Worm (Caenorhabditis elegans) whole organism, L4 larva: ENCODE results near the gene srbc-40.

Experiments
- D1046.2 ChIP-seq: fragments of 200-800 bp; sonication (Bioruptor generic); IDR thresholded peaks from 2 replicates; pipeline ENCODE4 v1.3.6; 2022; ENCODE audit warnings: missing genetic modification characterization, missing compliant biosample characterization
- F26F4.8 ChIP-seq: fragments of 200-800 bp; sonication (Bioruptor generic); conservative IDR thresholded peaks from 2 replicates; pipeline ENCODE4 v1.3.6; 2022; ENCODE audit warnings: missing genetic modification characterization, missing compliant biosample characterization
- F44E2.7 ChIP-seq: fragments of 200-800 bp; sonication (Bioruptor generic); IDR thresholded peaks from 2 replicates; pipeline ENCODE4 v2.1.2; 2022; ENCODE audit warnings: missing genetic modification characterization, missing compliant biosample characterization
- T20F7.1 ChIP-seq: fragments of 200-800 bp; sonication (Bioruptor generic); optimal IDR thresholded peaks from 2 replicates; lab custom pipeline; 2018; ENCODE audit warnings: mild to moderate bottlenecking, missing genetic modification characterization, missing compliant biosample characterization
- Y105C5A.15 ChIP-seq: fragments of 200-800 bp; sonication (Bioruptor generic); IDR thresholded peaks from 2 replicates; pipeline ENCODE4 v1.3.6; 2022; ENCODE audit warnings: missing genetic modification characterization, missing compliant biosample characterization
- Y5F2A.4 ChIP-seq: fragments of 200-800 bp; sonication (Bioruptor generic); optimal IDR thresholded peaks from 2 replicates; lab custom pipeline; 2018; ENCODE audit warnings: mild to moderate bottlenecking, missing genetic modification characterization, missing compliant biosample characterization
- aha-1 ChIP-seq: fragments of 150-350 bp; peaks from one replicate; lab custom pipeline; 2014; ENCODE audit warnings: missing biosample characterization, missing genetic modification characterization
- ceh-32 ChIP-seq: sonication (generic microtip); optimal IDR thresholded peaks from 2 replicates; lab custom pipeline; 2016; ENCODE audit warnings: mild to moderate bottlenecking, missing genetic modification characterization, missing compliant biosample characterization; ENCODE audit not compliant: poor library complexity
- ceh-82 ChIP-seq: sonication (generic microtip); optimal IDR thresholded peaks from 2 replicates; lab custom pipeline; 2017; ENCODE audit warnings: missing biosample characterization, missing genetic modification characterization
- cey-2 ChIP-seq: sonication (generic microtip); optimal IDR thresholded peaks from 3 replicates; lab custom pipeline; 2017; ENCODE audit warnings: missing genetic modification characterization, mild to moderate bottlenecking, missing compliant biosample characterization, antibody characterized with exemption, borderline replicate concordance; ENCODE audit not compliant: insufficient read depth
- ctbp-1 ChIP-seq: fragments of 200-800 bp; sonication (Bioruptor generic); IDR thresholded peaks from 2 replicates; pipeline ENCODE4 v1.3.6; 2022; ENCODE audit warnings: missing genetic modification reagents, missing genetic modification characterization, missing compliant biosample characterization
- daf-12 ChIP-seq: fragments of 150-350 bp; optimal IDR thresholded peaks from 2 replicates; lab custom pipeline; 2014; ENCODE audit warnings: missing biosample characterization, missing genetic modification reagents, missing genetic modification characterization
- daf-19 ChIP-seq: fragments of 200-800 bp; sonication (Bioruptor generic); conservative IDR thresholded peaks from 2 replicates; pipeline ENCODE4 v1.3.6; 2022; ENCODE audit warnings: missing genetic modification characterization, missing compliant biosample characterization
- dmd-6 ChIP-seq: fragments of 200-800 bp; sonication (Bioruptor generic); IDR thresholded peaks from 2 replicates; pipeline ENCODE4 v1.3.6; 2022; ENCODE audit warnings: missing genetic modification reagents, missing genetic modification characterization, missing compliant biosample characterization
- dmd-8 ChIP-seq: fragments of 200-800 bp; sonication (Bioruptor generic); IDR thresholded peaks from 2 replicates; pipeline ENCODE4 v1.3.6; 2022; ENCODE audit warnings: missing genetic modification characterization, missing compliant biosample characterization
- dpl-1 ChIP-seq: fragments of 150-350 bp; optimal IDR thresholded peaks from 2 replicates; lab custom pipeline; 2014; ENCODE audit warnings: missing biosample characterization, missing genetic modification reagents, missing genetic modification characterization
- dve-1 ChIP-seq: sonication (generic microtip); optimal IDR thresholded peaks from 2 replicates; lab custom pipeline; 2017; ENCODE audit warnings: antibody characterized with exemption, mild to moderate bottlenecking, missing genetic modification characterization, missing compliant biosample characterization; ENCODE audit not compliant: insufficient read depth
- egl-43 ChIP-seq: fragments of 200-800 bp; sonication (Bioruptor generic); IDR thresholded peaks from 2 replicates; pipeline ENCODE4 v1.3.6; 2022; ENCODE audit warnings: missing genetic modification reagents, missing genetic modification characterization, missing compliant biosample characterization
- fkh-10 ChIP-seq: fragments of 150-350 bp; optimal IDR thresholded peaks from 2 replicates; lab custom pipeline; 2014; ENCODE audit warnings: missing biosample characterization, missing genetic modification reagents, missing genetic modification characterization
- hif-1 ChIP-seq, 2 experiments: sonication (generic microtip); optimal IDR thresholded peaks; 2 replicates each; lab custom pipeline; 2016 to 2017; ENCODE audit warnings: missing compliant biosample characterization in 2 of 2, missing genetic modification characterization in 2 of 2, missing genetic modification reagents in 2 of 2, missing genotype in 2 of 2, mild to moderate bottlenecking in 1 of 2
- hlh-30 ChIP-seq: sonication (generic microtip); optimal IDR thresholded peaks from 2 replicates; lab custom pipeline; 2017; ENCODE audit warnings: antibody characterized with exemption, mild to moderate bottlenecking, missing genetic modification characterization, missing compliant biosample characterization; ENCODE audit not compliant: insufficient read depth
- lin-15B ChIP-seq: fragments of 150-350 bp; sonication (generic microtip); optimal IDR thresholded peaks from 3 replicates; lab custom pipeline; 2014; ENCODE audit warnings: missing biosample characterization, missing genetic modification characterization
- lin-29 ChIP-seq: fragments of 200-800 bp; sonication (Bioruptor generic); IDR thresholded peaks from 2 replicates; pipeline ENCODE4 v1.3.6; 2022; ENCODE audit warnings: missing genetic modification reagents, missing genetic modification characterization, missing compliant biosample characterization
- lin-38 ChIP-seq: fragments of 200-800 bp; sonication (Bioruptor generic); IDR thresholded peaks from 2 replicates; pipeline ENCODE4 v1.3.6; 2022; ENCODE audit warnings: missing genetic modification reagents, missing genetic modification characterization, missing compliant biosample characterization
- mdt-29 ChIP-seq: fragments of 200-800 bp; sonication (Bioruptor generic); IDR thresholded peaks from 2 replicates; pipeline ENCODE4 v1.3.6; 2022; ENCODE audit warnings: missing genetic modification reagents, missing genetic modification characterization, missing compliant biosample characterization
- mxl-3 ChIP-seq: fragments of 200-800 bp; sonication (Bioruptor generic); optimal IDR thresholded peaks from 2 replicates; lab custom pipeline; 2018; ENCODE audit warnings: mild to moderate bottlenecking, missing genetic modification characterization, missing compliant biosample characterization
- nhr-11 ChIP-seq: fragments of 150-350 bp; optimal IDR thresholded peaks from 2 replicates; lab custom pipeline; 2014; ENCODE audit warnings: missing biosample characterization, missing genetic modification characterization
- nhr-25 ChIP-seq: sonication (generic microtip); optimal IDR thresholded peaks from 2 replicates; lab custom pipeline; 2017; ENCODE audit warnings: missing genetic modification characterization, mild to moderate bottlenecking, missing compliant biosample characterization, antibody characterized with exemption, moderate library complexity, borderline replicate concordance; ENCODE audit not compliant: insufficient read depth
- nhr-41 ChIP-seq: fragments of 200-800 bp; sonication (Bioruptor generic); IDR thresholded peaks from 2 replicates; pipeline ENCODE4 v1.3.6; 2022; ENCODE audit warnings: missing genetic modification reagents, missing genetic modification characterization, missing compliant biosample characterization
- nhr-6 ChIP-seq: fragments of 150-350 bp; optimal IDR thresholded peaks from 2 replicates; lab custom pipeline; 2014; ENCODE audit warnings: missing biosample characterization, missing genetic modification characterization
- nhr-76 ChIP-seq: fragments of 150-350 bp; optimal IDR thresholded peaks from 2 replicates; lab custom pipeline; 2014; ENCODE audit warnings: missing biosample characterization, missing genetic modification characterization
- nhr-77 ChIP-seq: fragments of 150-350 bp; optimal IDR thresholded peaks from 2 replicates; lab custom pipeline; 2014; ENCODE audit warnings: missing biosample characterization, missing genetic modification characterization
- pha-4 ChIP-seq, 2 experiments: fragments of 150-350 bp in 1 of 2; fragments of 200-800 bp in 1 of 2; sonication (Bioruptor generic) in 1 of 2; IDR thresholded peaks in 1 of 2; optimal IDR thresholded peaks in 1 of 2; 2 replicates each; pipeline versions ENCODE4 v1.3.6 to Lab custom; 2014 to 2022; ENCODE audit warnings: missing genetic modification characterization in 2 of 2, missing genetic modification reagents in 2 of 2, missing biosample characterization in 1 of 2, missing compliant biosample characterization in 1 of 2
- php-3 ChIP-seq: fragments of 200-800 bp; sonication (Bioruptor generic); IDR thresholded peaks from 2 replicates; pipeline ENCODE4 v1.3.6; 2022; ENCODE audit warnings: missing genetic modification reagents, missing genetic modification characterization, missing compliant biosample characterization
- pqm-1 ChIP-seq: sonication (generic microtip); optimal IDR thresholded peaks from 2 replicates; lab custom pipeline; 2017; ENCODE audit warnings: missing biosample characterization, missing genetic modification characterization
- saeg-2 ChIP-seq: fragments of 200-800 bp; sonication (Bioruptor generic); IDR thresholded peaks from 2 replicates; pipeline ENCODE4 v1.3.6; 2022; ENCODE audit warnings: missing genetic modification reagents, missing genetic modification characterization, missing compliant biosample characterization
- sdz-12 ChIP-seq: fragments of 200-800 bp; sonication (Bioruptor generic); optimal IDR thresholded peaks from 2 replicates; lab custom pipeline; 2018; ENCODE audit warnings: mild to moderate bottlenecking, missing genetic modification characterization, missing compliant biosample characterization
- set-16 ChIP-seq: fragments of 200-800 bp; sonication (Bioruptor generic); IDR thresholded peaks from 2 replicates; pipeline ENCODE4 v1.3.6; 2022; ENCODE audit warnings: missing genetic modification reagents, missing genetic modification characterization, missing compliant biosample characterization
- snpc-1.2 ChIP-seq: fragments of 200-800 bp; sonication (Bioruptor generic); IDR thresholded peaks from 2 replicates; pipeline ENCODE4 v1.3.6; 2022; ENCODE audit warnings: missing genetic modification reagents, missing genetic modification characterization, missing compliant biosample characterization
- snpc-4 ChIP-seq: fragments of 150-350 bp; optimal IDR thresholded peaks from 2 replicates; lab custom pipeline; 2014; ENCODE audit warnings: missing biosample characterization, missing genetic modification characterization
- spr-1 ChIP-seq: sonication (generic microtip); optimal IDR thresholded peaks from 2 replicates; lab custom pipeline; 2016; ENCODE audit warnings: mild to moderate bottlenecking, missing genetic modification characterization, missing compliant biosample characterization
- spr-3 ChIP-seq: fragments of 200-800 bp; sonication (Bioruptor generic); optimal IDR thresholded peaks from 2 replicates; lab custom pipeline; 2018; ENCODE audit warnings: mild to moderate bottlenecking, missing genetic modification characterization, missing compliant biosample characterization
- tra-1 ChIP-seq: fragments of 200-800 bp; sonication (Bioruptor generic); IDR thresholded peaks from 2 replicates; pipeline ENCODE4 v1.3.6; 2022; ENCODE audit warnings: missing genetic modification reagents, missing genetic modification characterization, missing compliant biosample characterization
- zfp-3 ChIP-seq: fragments of 200-800 bp; sonication (Bioruptor generic); conservative IDR thresholded peaks from 2 replicates; pipeline ENCODE4 v1.3.6; 2022; ENCODE audit warnings: missing genetic modification reagents, missing genetic modification characterization, missing compliant biosample characterization
- zip-11 ChIP-seq: fragments of 200-800 bp; sonication (Bioruptor generic); IDR thresholded peaks from 2 replicates; pipeline ENCODE4 v1.3.6; 2022; ENCODE audit warnings: missing genetic modification characterization, missing compliant biosample characterization
- zip-2 ChIP-seq: fragments of 150-350 bp; optimal IDR thresholded peaks from 2 replicates; lab custom pipeline; 2014; ENCODE audit warnings: missing biosample characterization, missing genetic modification characterization
- ztf-7 ChIP-seq: fragments of 150-350 bp; optimal IDR thresholded peaks from 2 replicates; lab custom pipeline; 2014; ENCODE audit warnings: missing biosample characterization, missing genetic modification characterization

Gene srbc-40

DNA sequence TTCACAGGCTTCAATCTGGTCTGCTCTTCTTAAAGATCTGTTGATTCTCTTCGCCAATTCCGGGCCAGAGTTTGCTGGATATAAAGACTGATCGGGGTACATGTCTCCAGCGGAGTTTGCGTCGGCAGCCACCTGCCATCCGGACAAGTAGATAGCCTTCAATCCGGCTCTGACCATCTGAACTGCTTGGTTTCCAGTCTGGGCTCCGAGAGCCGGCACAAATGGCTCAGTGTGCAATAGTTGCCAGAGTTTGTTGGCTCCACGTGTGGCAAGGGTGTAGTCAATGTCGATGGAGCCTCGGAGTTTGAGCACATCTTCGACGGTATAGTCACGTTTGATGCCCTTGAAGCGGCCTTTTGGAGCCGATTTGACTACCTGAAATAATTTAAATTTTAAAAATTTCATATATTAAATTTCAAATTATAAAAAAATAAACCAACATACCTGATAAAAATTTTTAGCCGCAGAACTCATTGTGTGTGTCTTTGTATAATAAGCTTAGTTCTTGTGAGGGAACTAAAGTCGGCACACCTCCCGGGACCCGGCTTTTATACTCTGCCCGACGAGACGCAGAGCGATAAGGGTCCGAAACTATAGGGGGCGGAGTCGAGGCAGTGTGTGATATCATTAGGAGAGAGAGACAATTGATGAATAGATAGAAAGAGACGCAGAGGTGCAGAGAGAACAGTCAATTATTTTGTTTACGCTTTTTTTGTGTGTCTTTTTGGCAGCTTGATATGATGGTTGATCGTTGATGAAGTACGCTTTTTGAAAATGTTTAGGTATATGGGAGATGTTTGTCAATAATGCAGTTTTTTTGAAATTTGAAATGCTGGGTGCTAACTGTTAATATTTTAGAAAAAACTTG, 8.1 kb upstream of the srbc-40 start, which contains the start of the genes icl-1 and srh-2 (continued):
- TF ChIP-seq D1046.2 (GFP tag; lab: Robert Waterston, UW), result no peak; the same call in 1 of the 2 replicates
- no peak for TF ChIP-seq nhr-76 (tag; lab: Kevin White, UChicago)
- peak; percentile 90 for TF ChIP-seq aha-1
- no peak for TF ChIP-seq lin-15B
- no peak for TF ChIP-seq daf-12 (tag; lab: Kevin White, UChicago)
- peak; percentile 32; the same call in 1 of the 2 replicates for TF ChIP-seq dmd-6 (GFP tag; lab: Robert Waterston, UW)
- peak; percentile 85 for TF ChIP-seq dve-1 (tag; lab: Kevin White, UChicago)
- peak; percentile 24 for TF ChIP-seq T20F7.1 (GFP tag; lab: Kevin White, UChicago)
- TF ChIP-seq snpc-4 (tag; lab: Kevin White, UChicago), result no peak
- TF ChIP-seq F26F4.8, result no peak
- no peak for TF ChIP-seq ceh-32
- no peak for TF ChIP-seq ztf-7 (tag; lab: Kevin White, UChicago)
- TF ChIP-seq pha-4 (GFP tag; IDR thresholded peaks at IDR 0.05; lab: Robert Waterston, UW), result peak; percentile 43; the same call in 1 of the 2 replicates
- TF ChIP-seq pha-4 (tag; optimal IDR thresholded peaks at IDR 0.05; lab: Kevin White, UChicago), result no peak
- TF ChIP-seq zfp-3 (GFP tag; lab: Robert Waterston, UW), result peak; percentile 48
- peak; percentile 1 for TF ChIP-seq dpl-1 (GFP tag; lab: Kevin White, UChicago)
- peak; percentile 76 for TF ChIP-seq set-16 (GFP tag; lab: Robert Waterston, UW)
- TF ChIP-seq pqm-1, result no peak
- peak; percentile 36 for TF ChIP-seq nhr-11 (tag; lab: Kevin White, UChicago)
- TF ChIP-seq F44E2.7 (GFP tag; lab: Robert Waterston, UW), result no peak
- TF ChIP-seq lin-38 (GFP tag; lab: Robert Waterston, UW), result no peak; the same call in 1 of the 2 replicates
- TF ChIP-seq php-3 (GFP tag; lab: Robert Waterston, UW), result no peak
- no peak; the same call in 1 of the 2 replicates for TF ChIP-seq dmd-8 (GFP tag; lab: Robert Waterston, UW)
- TF ChIP-seq mxl-3 (GFP tag; lab: Kevin White, UChicago), result no peak
- peak; percentile 60 for TF ChIP-seq nhr-6
- TF ChIP-seq daf-19 (GFP tag; lab: Robert Waterston, UW), result peak; percentile 68; the same call in 1 of the 2 replicates
- no peak for TF ChIP-seq zip-2
- no peak for TF ChIP-seq nhr-41
- peak; percentile 84 for TF ChIP-seq sdz-12
- TF ChIP-seq hif-1 (tag; optimal IDR thresholded peaks at IDR 0.05; lab: Kevin White, UChicago), result no peak
- TF ChIP-seq snpc-1.2 (GFP tag; lab: Robert Waterston, UW), result peak; percentile 58; the same call in 1 of the 2 replicates
- TF ChIP-seq nhr-25, result no peak
- peak; percentile 48; the same call in 1 of the 2 replicates for TF ChIP-seq mdt-29 (GFP tag; lab: Robert Waterston, UW)
- peak; percentile 48 for TF ChIP-seq spr-3 (GFP tag; lab: Kevin White, UChicago)
- TF ChIP-seq nhr-77, result peak; percentile 29
- TF ChIP-seq ctbp-1 (GFP tag; lab: Robert Waterston, UW), result peak; percentile 6
- no peak for TF ChIP-seq ceh-82 (tag; lab: Kevin White, UChicago)
- 0 out of 2 replicates have a peak, but pooled peaks have one; percentile 16 for TF ChIP-seq zip-11 (GFP tag; lab: Robert Waterston, UW)
- peak; percentile 38; the same call in 1 of the 2 replicates for TF ChIP-seq lin-29 (GFP tag; lab: Robert Waterston, UW)
- TF ChIP-seq cey-2 (tag; lab: Kevin White, UChicago), result no peak
- peak; percentile 62 for TF ChIP-seq hlh-30
- TF ChIP-seq saeg-2, result peak; percentile 57; the same call in 1 of the 2 replicates
- TF ChIP-seq egl-43 (GFP tag; lab: Robert Waterston, UW), result peak; percentile 73
- no peak for TF ChIP-seq spr-1 (tag; lab: Kevin White, UChicago)
- no peak; the same call in 1 of the 2 replicates for TF ChIP-seq tra-1 (GFP tag; lab: Robert Waterston, UW)
- TF ChIP-seq Y5F2A.4 (GFP tag; lab: Kevin White, UChicago), result peak; percentile 65
- TF ChIP-seq fkh-10 (GFP tag; lab: Kevin White, UChicago), result no peak
- TF ChIP-seq Y105C5A.15 (GFP tag; lab: Robert Waterston, UW), result no peak
